Worm (Caenorhabditis elegans) whole organism, L1 larva: ENCODE results near the gene tbc-14.

Experiments
- C34B4.2 ChIP-seq: sonication (generic microtip); optimal IDR thresholded peaks from 2 replicates; lab custom pipeline; 2017; ENCODE audit warnings: mild to moderate bottlenecking, missing genetic modification characterization, missing compliant biosample characterization
- Y116A8C.19 ChIP-seq: sonication (generic microtip); optimal IDR thresholded peaks from 2 replicates; lab custom pipeline; 2016; ENCODE audit warnings: missing compliant biosample characterization, missing genetic modification characterization, borderline replicate concordance
- aha-1 ChIP-seq: fragments of 150-350 bp; optimal IDR thresholded peaks from 2 replicates; lab custom pipeline; 2014; ENCODE audit warnings: missing biosample characterization, missing genetic modification characterization
- alr-1 ChIP-seq: fragments of 200-800 bp; sonication (Bioruptor generic); optimal IDR thresholded peaks from 2 replicates; lab custom pipeline; 2018; ENCODE audit warnings: borderline replicate concordance, mild to moderate bottlenecking, missing genetic modification characterization, missing compliant biosample characterization
- ama-1 ChIP-seq: fragments of 150-350 bp; optimal IDR thresholded peaks from 2 replicates; lab custom pipeline; 2014
- ceh-63 ChIP-seq: fragments of 200-800 bp; sonication (Bioruptor generic); optimal IDR thresholded peaks from 2 replicates; lab custom pipeline; 2018; ENCODE audit warnings: mild to moderate bottlenecking, missing genetic modification characterization, missing compliant biosample characterization
- ceh-82 ChIP-seq, 3 experiments: fragments of 150-350 bp in 1 of 3; sonication (generic microtip) in 2 of 3; optimal IDR thresholded peaks; 2 replicates each; lab custom pipeline; 2014 to 2017; ENCODE audit warnings: missing biosample characterization in 3 of 3, missing genetic modification characterization in 3 of 3
- ceh-88 ChIP-seq: fragments of 200-800 bp; sonication (Bioruptor generic); IDR thresholded peaks from 2 replicates; pipeline ENCODE4 v1.3.6; 2022; ENCODE audit warnings: missing genetic modification characterization, missing compliant biosample characterization
- ceh-90 ChIP-seq: sonication (generic microtip); optimal IDR thresholded peaks from 2 replicates; lab custom pipeline; 2016; ENCODE audit warnings: missing genetic modification characterization, missing compliant biosample characterization
- ces-1 ChIP-seq: fragments of 150-350 bp; optimal IDR thresholded peaks from 2 replicates; lab custom pipeline; 2014; ENCODE audit warnings: missing biosample characterization, missing genetic modification reagents, missing genetic modification characterization
- dpl-1 ChIP-seq, 3 experiments: fragments of 150-350 bp in 2 of 3; sonication (generic microtip) in 1 of 3; optimal IDR thresholded peaks; 2 replicates each; lab custom pipeline; 2014 to 2017; ENCODE audit warnings: missing biosample characterization in 3 of 3, missing genetic modification characterization in 3 of 3, missing genetic modification reagents in 3 of 3
- dsc-1 ChIP-seq: sonication (generic microtip); optimal IDR thresholded peaks from 2 replicates; lab custom pipeline; 2016; ENCODE audit warnings: mild to moderate bottlenecking, missing genetic modification characterization, missing compliant biosample characterization
- egl-13 ChIP-seq: sonication (generic microtip); optimal IDR thresholded peaks from 2 replicates; lab custom pipeline; 2016; ENCODE audit warnings: missing genotype, missing genetic modification reagents, missing genetic modification characterization, missing compliant biosample characterization
- elt-3 ChIP-seq, 6 experiments: fragments of 150-350 bp in 1 of 6; sonication (generic microtip); optimal IDR thresholded peaks; 2 replicates each; lab custom pipeline; 2017 to 2018; ENCODE audit warnings: missing biosample characterization in 6 of 6, missing genetic modification characterization in 6 of 6, inconsistent platforms in 1 of 6
- fkh-4 ChIP-seq: sonication (generic microtip); optimal IDR thresholded peaks from 2 replicates; lab custom pipeline; 2016; ENCODE audit warnings: missing compliant biosample characterization, missing genetic modification characterization, borderline replicate concordance
- fos-1 ChIP-seq: fragments of 150-350 bp; optimal IDR thresholded peaks from 2 replicates; lab custom pipeline; 2014; ENCODE audit warnings: missing biosample characterization, missing genetic modification characterization
- hlh-4 ChIP-seq: sonication (generic microtip); optimal IDR thresholded peaks from 2 replicates; lab custom pipeline; 2016; ENCODE audit warnings: mild to moderate bottlenecking, missing genetic modification characterization, missing compliant biosample characterization
- hpl-2 ChIP-seq: fragments of 150-350 bp; optimal IDR thresholded peaks from 2 replicates; lab custom pipeline; 2014; ENCODE audit warnings: missing biosample characterization, missing genetic modification reagents, missing genetic modification characterization
- irx-1 ChIP-seq: sonication (generic microtip); optimal IDR thresholded peaks from 2 replicates; lab custom pipeline; 2016; ENCODE audit warnings: missing genetic modification characterization, missing compliant biosample characterization
- jun-1 ChIP-seq: fragments of 150-350 bp; optimal IDR thresholded peaks from 2 replicates; lab custom pipeline; 2014; ENCODE audit warnings: missing biosample characterization, missing genetic modification reagents, missing genetic modification characterization
- lin-13 ChIP-seq: fragments of 150-350 bp; optimal IDR thresholded peaks from 2 replicates; lab custom pipeline; 2014; ENCODE audit warnings: missing biosample characterization, missing genetic modification reagents, missing genetic modification characterization
- lin-35 ChIP-seq, 2 experiments: fragments of 150-350 bp; optimal IDR thresholded peaks; 2 replicates each; lab custom pipeline; 2014; ENCODE audit warnings: missing biosample characterization in 2 of 2, missing genetic modification characterization in 2 of 2, missing genetic modification reagents in 2 of 2
- lin-39 ChIP-seq: fragments of 150-350 bp; optimal IDR thresholded peaks from 2 replicates; lab custom pipeline; 2014; ENCODE audit warnings: missing biosample characterization, missing genetic modification reagents, missing genetic modification characterization
- mab-9 ChIP-seq: fragments of 200-800 bp; sonication (Bioruptor generic); IDR thresholded peaks from 2 replicates; pipeline ENCODE4 v1.3.6; 2022; ENCODE audit warnings: missing genetic modification reagents, missing genetic modification characterization, missing compliant biosample characterization
- mdl-1 ChIP-seq, 2 experiments: fragments of 150-350 bp; optimal IDR thresholded peaks; 2 replicates each; lab custom pipeline; 2014 to 2017; ENCODE audit warnings: missing biosample characterization in 2 of 2, missing genetic modification characterization in 2 of 2, inconsistent platforms in 1 of 2
- mep-1 ChIP-seq: fragments of 150-350 bp; optimal IDR thresholded peaks from 2 replicates; lab custom pipeline; 2014; ENCODE audit warnings: missing biosample characterization, missing genetic modification characterization
- nhr-19 ChIP-seq: fragments of 200-800 bp; sonication (Bioruptor generic); conservative IDR thresholded peaks from 2 replicates; pipeline ENCODE4 v1.3.6; 2022; ENCODE audit warnings: missing genetic modification characterization, missing compliant biosample characterization
- nhr-20 ChIP-seq: sonication (generic microtip); optimal IDR thresholded peaks from 2 replicates; lab custom pipeline; 2016; ENCODE audit warnings: mild to moderate bottlenecking, missing genetic modification characterization, missing compliant biosample characterization
- nhr-28 ChIP-seq: fragments of 150-350 bp; optimal IDR thresholded peaks from 2 replicates; lab custom pipeline; 2014; ENCODE audit warnings: missing biosample characterization, missing genetic modification characterization
- nhr-47 ChIP-seq: sonication (generic microtip); optimal IDR thresholded peaks from 2 replicates; lab custom pipeline; 2016; ENCODE audit warnings: mild to moderate bottlenecking, missing genetic modification characterization, moderate library complexity, missing compliant biosample characterization
- nhr-71 ChIP-seq: sonication (generic microtip); optimal IDR thresholded peaks from 2 replicates; lab custom pipeline; 2016; ENCODE audit warnings: mild to moderate bottlenecking, missing genetic modification characterization, moderate library complexity, missing compliant biosample characterization
- nhr-76 ChIP-seq: sonication (generic microtip); optimal IDR thresholded peaks from 2 replicates; lab custom pipeline; 2017; ENCODE audit warnings: missing biosample characterization, missing genetic modification characterization
- nhr-77 ChIP-seq: fragments of 150-350 bp; optimal IDR thresholded peaks from 2 replicates; lab custom pipeline; 2014; ENCODE audit warnings: missing biosample characterization, missing genetic modification characterization
- nhr-84 ChIP-seq: sonication (generic microtip); optimal IDR thresholded peaks from 2 replicates; lab custom pipeline; 2017; ENCODE audit warnings: missing biosample characterization, missing genetic modification characterization
- nhr-85 ChIP-seq: sonication (generic microtip); peaks from one replicate; lab custom pipeline; 2016; ENCODE audit warnings: missing genetic modification characterization, inconsistent platforms, missing compliant biosample characterization
- nhr-90 ChIP-seq: sonication (generic microtip); optimal IDR thresholded peaks from 2 replicates; lab custom pipeline; 2016; ENCODE audit warnings: mild to moderate bottlenecking, missing genetic modification characterization, missing compliant biosample characterization; ENCODE audit not compliant: poor library complexity
- pax-3 ChIP-seq: fragments of 200-800 bp; sonication (Bioruptor generic); optimal IDR thresholded peaks from 2 replicates; lab custom pipeline; 2018; ENCODE audit warnings: mild to moderate bottlenecking, missing genetic modification characterization, moderate library complexity, missing compliant biosample characterization
- pqm-1 ChIP-seq: sonication (generic microtip); optimal IDR thresholded peaks from 3 replicates; lab custom pipeline; 2017; ENCODE audit warnings: missing biosample characterization, missing genetic modification characterization
- rnt-1 ChIP-seq: sonication (generic microtip); optimal IDR thresholded peaks from 2 replicates; lab custom pipeline; 2016; ENCODE audit warnings: mild to moderate bottlenecking, missing genetic modification characterization, moderate library complexity, missing compliant biosample characterization
- snpc-4 ChIP-seq: fragments of 150-350 bp; optimal IDR thresholded peaks from 2 replicates; lab custom pipeline; 2014; ENCODE audit warnings: missing biosample characterization, missing genetic modification characterization
- unc-130 ChIP-seq: fragments of 150-350 bp; optimal IDR thresholded peaks from 2 replicates; lab custom pipeline; 2017; ENCODE audit warnings: missing biosample characterization, missing genetic modification characterization, inconsistent platforms
- unc-30 ChIP-seq: sonication (generic microtip); optimal IDR thresholded peaks from 2 replicates; lab custom pipeline; 2017; ENCODE audit warnings: missing biosample characterization, missing genetic modification characterization
- unc-62 ChIP-seq: fragments of 150-350 bp; optimal IDR thresholded peaks from 2 replicates; lab custom pipeline; 2014; ENCODE audit warnings: missing biosample characterization, missing genetic modification reagents, missing genetic modification characterization
- vab-15 ChIP-seq: sonication (generic microtip); optimal IDR thresholded peaks from 2 replicates; lab custom pipeline; 2017; ENCODE audit warnings: missing genotype, mild to moderate bottlenecking, missing genetic modification characterization, missing compliant biosample characterization
- xbp-1 ChIP-seq: sonication (generic microtip); optimal IDR thresholded peaks from 2 replicates; lab custom pipeline; 2016; ENCODE audit warnings: missing genetic modification characterization, missing compliant biosample characterization
- zag-1 ChIP-seq: fragments of 150-350 bp; optimal IDR thresholded peaks from 2 replicates; lab custom pipeline; 2014; ENCODE audit warnings: missing biosample characterization, missing genetic modification characterization
- ztf-11 ChIP-seq, 2 experiments: sonication (generic microtip); optimal IDR thresholded peaks; 2 replicates each; lab custom pipeline; 2016 to 2017; ENCODE audit warnings: missing genetic modification characterization in 2 of 2, missing biosample characterization in 1 of 2, missing compliant biosample characterization in 1 of 2
- ztf-4 ChIP-seq: fragments of 150-350 bp; optimal IDR thresholded peaks from 2 replicates; lab custom pipeline; 2014; ENCODE audit warnings: missing biosample characterization, missing genetic modification characterization

Gene tbc-14

ce11 chrII:13472101-13472500 lies 24.7 kb upstream of the tbc-14 start, which contains the start of gene E01G4.5:
Gene E01G4.5, plus strand, starts transcription at chrII:13472401.
- TF ChIP-seq rnt-1 (tag; lab: Kevin White, UChicago) (peak; percentile 14), nhr-85 (tag; lab: Kevin White, UChicago) (no peak), lin-39 (no peak)

ce11 chrII:13470655-13471054 lies 23.3 kb upstream of the tbc-14 start:
- peak in 1 of 6 experiments; percentile 8 for TF ChIP-seq elt-3 (tag; optimal IDR thresholded peaks at IDR 0.05; lab: Kevin White, UChicago)
- no peak for TF ChIP-seq unc-30 (tag; lab: Kevin White, UChicago)
- no peak for TF ChIP-seq pqm-1 (tag; lab: Kevin White, UChicago)

- TF ChIP-seq nhr-84 (tag; lab: Kevin White, UChicago) (no peak), lin-13 (no peak), ztf-4 (peak; percentile 39), unc-130 (tag; lab: Kevin White, UChicago) (peak; percentile 96), snpc-4 (tag; lab: Kevin White, UChicago) (no peak), xbp-1 (tag; lab: Kevin White, UChicago) (peak; percentile 47), aha-1 (tag; lab: Kevin White, UChicago) (no peak), hlh-4 (tag; lab: Kevin White, UChicago) (no peak), dsc-1 (tag; lab: Kevin White, UChicago) (no peak), rnt-1 (tag; lab: Kevin White, UChicago) (peak; percentile 73), pax-3 (no peak), lin-35 (GFP tag; optimal IDR thresholded peaks at IDR 0.05; lab: Kevin White, UChicago) (peak in 1 of 2 experiments; percentile 74), nhr-77 (tag; lab: Kevin White, UChicago) (no peak), vab-15 (tag; lab: Kevin White, UChicago) (no peak), fkh-4 (tag; lab: Kevin White, UChicago) (no peak), hpl-2 (GFP tag; lab: Kevin White, UChicago) (no peak), nhr-28 (tag; lab: Kevin White, UChicago) (no peak), zag-1 (tag; lab: Kevin White, UChicago) (no peak), nhr-47 (tag; lab: Kevin White, UChicago) (peak; percentile 52), mep-1 (tag; lab: Kevin White, UChicago) (peak; percentile 53), ceh-63 (no peak), C34B4.2 (tag; lab: Kevin White, UChicago) (no peak), unc-62 (GFP tag; lab: Kevin White, UChicago) (no peak), ceh-88 (no peak), nhr-76 (tag; lab: Kevin White, UChicago) (no peak), mdl-1 (tag; optimal IDR thresholded peaks at IDR 0.05; lab: Kevin White, UChicago) (peak in 1 of 2 experiments; percentile 87), nhr-71 (peak; percentile 91), alr-1 (tag; lab: Kevin White, UChicago) (no peak), irx-1 (tag; lab: Kevin White, UChicago) (no peak), pqm-1 (tag; lab: Kevin White, UChicago) (no peak), nhr-20 (tag; lab: Kevin White, UChicago) (peak; percentile 94), nhr-90 (tag; lab: Kevin White, UChicago) (peak; percentile 58), lin-39 (peak; percentile 1), dpl-1 (GFP tag; optimal IDR thresholded peaks at IDR 0.05; lab: Kevin White, UChicago) (peak in 1 of 3 experiments; percentile 30), nhr-19 (GFP tag; lab: Robert Waterston, UW) (peak; percentile 90), mab-9 (GFP tag; lab: Robert Waterston, UW) (no peak), ceh-82 (tag; optimal IDR thresholded peaks at IDR 0.05; lab: Kevin White, UChicago) (no peak), ama-1 (lab: Kevin White, UChicago) (no peak), ceh-90 (tag; lab: Kevin White, UChicago) (no peak), egl-13 (no peak), Y116A8C.19 (tag; lab: Kevin White, UChicago) (no peak), ztf-11 (tag; optimal IDR thresholded peaks at IDR 0.05; lab: Kevin White, UChicago) (no peak), fos-1 (tag; lab: Kevin White, UChicago) (no peak), jun-1 (tag; lab: Kevin White, UChicago) (peak; percentile 82), ces-1 (GFP tag; lab: Kevin White, UChicago) (no peak)
Measured at ce11 chrII:13469043-13469652, 21.8 kb upstream of the tbc-14 start, which contains the start of gene E01G4.3. Gene E01G4.3, minus strand, starts transcription at chrII:13469602.
